Worm (Caenorhabditis elegans) whole organism, young adult: ENCODE results near the gene Y49F6B.12.
A peak's percentile ranks its signal among the peaks of the same experiment; 100 is the strongest.

Experiments
- B0261.1 ChIP-seq: sonication (generic microtip); optimal IDR thresholded peaks from 2 replicates; lab custom pipeline; 2016; ENCODE audit warnings: mild to moderate bottlenecking, missing genetic modification characterization, moderate library complexity, missing compliant biosample characterization
- C06A6.2 ChIP-seq: fragments of 200-800 bp; sonication (Bioruptor generic); conservative IDR thresholded peaks from 2 replicates; pipeline ENCODE4 v1.3.6; 2022; ENCODE audit warnings: missing genetic modification characterization, missing compliant biosample characterization
- F10E7.11 ChIP-seq: sonication (generic microtip); optimal IDR thresholded peaks from 2 replicates; lab custom pipeline; 2017; ENCODE audit warnings: mild to moderate bottlenecking, missing genetic modification characterization, moderate library complexity, missing compliant biosample characterization
- F55B11.4 ChIP-seq: sonication (generic microtip); optimal IDR thresholded peaks from 2 replicates; lab custom pipeline; 2016; ENCODE audit warnings: missing compliant biosample characterization, missing genetic modification characterization, borderline replicate concordance; ENCODE audit not compliant: insufficient read depth
- F57C9.4 ChIP-seq: sonication (generic microtip); optimal IDR thresholded peaks from 2 replicates; lab custom pipeline; 2017; ENCODE audit warnings: mild to moderate bottlenecking, missing genetic modification characterization, missing compliant biosample characterization
- K12H6.12 ChIP-seq: fragments of 200-800 bp; sonication (Bioruptor generic); optimal IDR thresholded peaks from 2 replicates; lab custom pipeline; 2018; ENCODE audit warnings: mild to moderate bottlenecking, missing genetic modification characterization, missing compliant biosample characterization
- T07F8.4 ChIP-seq: sonication (generic microtip); optimal IDR thresholded peaks from 2 replicates; lab custom pipeline; 2016; ENCODE audit warnings: mild to moderate bottlenecking, missing genetic modification characterization, moderate library complexity, missing compliant biosample characterization
- Y53F4B.3 ChIP-seq: fragments of 200-800 bp; sonication (Bioruptor generic); IDR thresholded peaks from 2 replicates; pipeline ENCODE4 v1.3.6; 2022; ENCODE audit warnings: missing genetic modification reagents, missing genetic modification characterization, missing compliant biosample characterization
- ama-1 ChIP-seq, 3 experiments: fragments of 150-350 bp in 1 of 3; sonication (generic microtip) in 2 of 3; optimal IDR thresholded peaks; 2 replicates each; lab custom pipeline; 2014 to 2018; ENCODE audit warnings: missing biosample characterization in 2 of 3, missing genetic modification characterization in 2 of 3, missing genetic modification reagents in 2 of 3
- attf-5 ChIP-seq: fragments of 200-800 bp; sonication (Bioruptor generic); optimal IDR thresholded peaks from 2 replicates; lab custom pipeline; 2018; ENCODE audit warnings: mild to moderate bottlenecking, missing genetic modification characterization, missing compliant biosample characterization
- ceh-27 ChIP-seq: fragments of 200-800 bp; sonication (Bioruptor generic); optimal IDR thresholded peaks from 2 replicates; lab custom pipeline; 2018; ENCODE audit warnings: mild to moderate bottlenecking, missing genetic modification characterization, moderate library complexity, missing compliant biosample characterization
- die-1 ChIP-seq: sonication (generic microtip); optimal IDR thresholded peaks from 2 replicates; lab custom pipeline; 2016; ENCODE audit warnings: missing genotype, mild to moderate bottlenecking, missing genetic modification characterization, missing compliant biosample characterization
- dpff-1 ChIP-seq: sonication (generic microtip); optimal IDR thresholded peaks from 2 replicates; lab custom pipeline; 2017; ENCODE audit warnings: mild to moderate bottlenecking, missing genetic modification characterization, missing compliant biosample characterization
- dpl-1 ChIP-seq: fragments of 150-350 bp; optimal IDR thresholded peaks from 2 replicates; lab custom pipeline; 2014; ENCODE audit warnings: missing biosample characterization, missing genetic modification reagents, missing genetic modification characterization
- efl-1 ChIP-seq: fragments of 150-350 bp; optimal IDR thresholded peaks from 2 replicates; lab custom pipeline; 2014; ENCODE audit warnings: missing biosample characterization, missing genetic modification reagents, missing genetic modification characterization
- egl-44 ChIP-seq: fragments of 200-800 bp; sonication (Bioruptor generic); IDR thresholded peaks from 2 replicates; pipeline ENCODE4 v1.3.6; 2022; ENCODE audit warnings: missing genetic modification reagents, missing genetic modification characterization, missing compliant biosample characterization
- ekl-4 ChIP-seq: fragments of 200-800 bp; sonication (Bioruptor generic); IDR thresholded peaks from 2 replicates; pipeline ENCODE4 v1.3.6; 2022; ENCODE audit warnings: missing genetic modification reagents, missing genetic modification characterization, missing compliant biosample characterization
- gei-17 ChIP-seq: fragments of 200-800 bp; sonication (Bioruptor generic); optimal IDR thresholded peaks from 2 replicates; lab custom pipeline; 2018; ENCODE audit warnings: mild to moderate bottlenecking, missing genetic modification characterization, missing compliant biosample characterization
- him-1 ChIP-seq: sonication (generic microtip); optimal IDR thresholded peaks from 2 replicates; lab custom pipeline; 2016; ENCODE audit warnings: missing genotype, missing genetic modification reagents, missing genetic modification characterization, missing compliant biosample characterization
- hlh-26 ChIP-seq: fragments of 200-800 bp; sonication (Bioruptor generic); conservative IDR thresholded peaks from 2 replicates; pipeline ENCODE4 v1.3.6; 2022; ENCODE audit warnings: missing genetic modification reagents, missing genetic modification characterization, missing compliant biosample characterization
- hmg-1.2 ChIP-seq: fragments of 200-800 bp; sonication (Bioruptor generic); IDR thresholded peaks from 2 replicates; pipeline ENCODE4 v1.3.6; 2022; ENCODE audit warnings: missing genetic modification reagents, missing genetic modification characterization, missing compliant biosample characterization
- let-607 ChIP-seq, 2 experiments: fragments of 200-800 bp in 1 of 2; sonication (Bioruptor generic) in 1 of 2; sonication (generic microtip) in 1 of 2; optimal IDR thresholded peaks; 2 replicates each; lab custom pipeline; 2016 to 2018; ENCODE audit warnings: mild to moderate bottlenecking in 2 of 2, missing compliant biosample characterization in 2 of 2, missing genetic modification characterization in 2 of 2, moderate library complexity in 2 of 2, missing genotype in 1 of 2
- lin-26 ChIP-seq: fragments of 200-800 bp; sonication (Bioruptor generic); IDR thresholded peaks from 2 replicates; pipeline ENCODE4 v1.3.6; 2022; ENCODE audit warnings: missing genetic modification reagents, missing genetic modification characterization, missing compliant biosample characterization
- lin-35 ChIP-seq, 3 experiments: fragments of 150-350 bp in 2 of 3; sonication (generic microtip) in 1 of 3; optimal IDR thresholded peaks; 2 replicates each; lab custom pipeline; 2014 to 2018; ENCODE audit warnings: missing biosample characterization in 3 of 3, missing genetic modification characterization in 3 of 3, missing genetic modification reagents in 3 of 3
- lsl-1 ChIP-seq: fragments of 200-800 bp; sonication (Bioruptor generic); optimal IDR thresholded peaks from 2 replicates; lab custom pipeline; 2018; ENCODE audit warnings: mild to moderate bottlenecking, missing genetic modification characterization, moderate library complexity, missing compliant biosample characterization
- madf-10 ChIP-seq: sonication (generic microtip); optimal IDR thresholded peaks from 2 replicates; lab custom pipeline; 2016; ENCODE audit warnings: mild to moderate bottlenecking, missing genetic modification characterization, missing compliant biosample characterization
- madf-3 ChIP-seq: fragments of 200-800 bp; sonication (Bioruptor generic); IDR thresholded peaks from 2 replicates; pipeline ENCODE4 v1.3.6; 2022; ENCODE audit warnings: missing genetic modification reagents, missing genetic modification characterization, missing compliant biosample characterization
- madf-6 ChIP-seq: fragments of 200-800 bp; sonication (Bioruptor generic); IDR thresholded peaks from 2 replicates; pipeline ENCODE4 v1.3.6; 2022; ENCODE audit warnings: missing genetic modification reagents, missing genetic modification characterization, missing compliant biosample characterization
- madf-8 ChIP-seq: fragments of 200-800 bp; sonication (Bioruptor generic); conservative IDR thresholded peaks from 2 replicates; pipeline ENCODE4 v1.3.6; 2022; ENCODE audit warnings: missing genetic modification reagents, missing genetic modification characterization, missing compliant biosample characterization
- mcd-1 ChIP-seq: fragments of 200-800 bp; sonication (Bioruptor generic); IDR thresholded peaks from 2 replicates; pipeline ENCODE4 v1.3.6; 2022; ENCODE audit warnings: missing genetic modification reagents, missing genetic modification characterization, missing compliant biosample characterization
- mxl-1 ChIP-seq: sonication (generic microtip); optimal IDR thresholded peaks from 2 replicates; lab custom pipeline; 2016; ENCODE audit warnings: missing genetic modification characterization, missing compliant biosample characterization
- nhr-179 ChIP-seq: sonication (generic microtip); optimal IDR thresholded peaks from 2 replicates; lab custom pipeline; 2016; ENCODE audit warnings: mild to moderate bottlenecking, missing genetic modification characterization, missing compliant biosample characterization
- rcor-1 ChIP-seq: fragments of 200-800 bp; sonication (Bioruptor generic); IDR thresholded peaks from 2 replicates; pipeline ENCODE4 v1.3.6; 2022; ENCODE audit warnings: missing genetic modification reagents, missing genetic modification characterization, missing compliant biosample characterization
- rec-8 ChIP-seq, 2 experiments: sonication (generic microtip); optimal IDR thresholded peaks; 2 replicates each; lab custom pipeline; 2016; ENCODE audit warnings: mild to moderate bottlenecking in 2 of 2, missing genetic modification characterization in 2 of 2, missing genetic modification reagents in 2 of 2, missing genotype in 2 of 2, missing biosample characterization in 1 of 2, missing compliant biosample characterization in 1 of 2, moderate library complexity in 1 of 2
- snpc-4 ChIP-seq, 5 experiments: fragments of 150-350 bp in 1 of 5; sonication (generic microtip) in 4 of 5; optimal IDR thresholded peaks; 2 replicates each; lab custom pipeline; 2014 to 2018; ENCODE audit warnings: missing genetic modification characterization in 5 of 5, missing biosample characterization in 3 of 5, antibody characterized with exemption in 2 of 5, mild to moderate bottlenecking in 2 of 5, missing compliant biosample characterization in 2 of 5, missing genotype in 2 of 5, moderate library complexity in 2 of 5, missing genetic modification reagents in 1 of 5
- tbp1 ChIP-seq: fragments of 200-800 bp; sonication (Bioruptor generic); optimal IDR thresholded peaks from 2 replicates; lab custom pipeline; 2018; ENCODE audit warnings: mild to moderate bottlenecking, missing genetic modification characterization, missing compliant biosample characterization
- xnd-1 ChIP-seq: sonication (generic microtip); optimal IDR thresholded peaks from 2 replicates; lab custom pipeline; 2016; ENCODE audit warnings: missing genotype, missing genetic modification reagents, missing genetic modification characterization, missing compliant biosample characterization
- ztf-18 ChIP-seq: sonication (generic microtip); optimal IDR thresholded peaks from 2 replicates; lab custom pipeline; 2016; ENCODE audit warnings: missing genotype, mild to moderate bottlenecking, missing genetic modification characterization, missing compliant biosample characterization
- ztf-22 ChIP-seq: fragments of 200-800 bp; sonication (Bioruptor generic); optimal IDR thresholded peaks from 2 replicates; lab custom pipeline; 2018; ENCODE audit warnings: mild to moderate bottlenecking, missing genetic modification characterization, moderate library complexity, missing compliant biosample characterization
- ztf-25 ChIP-seq: fragments of 200-800 bp; sonication (Bioruptor generic); IDR thresholded peaks from 2 replicates; pipeline ENCODE4 v1.3.6; 2022; ENCODE audit warnings: missing genetic modification reagents, missing genetic modification characterization, missing compliant biosample characterization
- ztf-26 ChIP-seq: sonication (generic microtip); optimal IDR thresholded peaks from 2 replicates; lab custom pipeline; 2017; ENCODE audit warnings: missing genetic modification characterization, missing compliant biosample characterization
- ztf-3 ChIP-seq: fragments of 200-800 bp; sonication (Bioruptor generic); optimal IDR thresholded peaks from 2 replicates; lab custom pipeline; 2018; ENCODE audit warnings: mild to moderate bottlenecking, missing genetic modification characterization, missing compliant biosample characterization

The Y49F6B.12 gene

DNA sequence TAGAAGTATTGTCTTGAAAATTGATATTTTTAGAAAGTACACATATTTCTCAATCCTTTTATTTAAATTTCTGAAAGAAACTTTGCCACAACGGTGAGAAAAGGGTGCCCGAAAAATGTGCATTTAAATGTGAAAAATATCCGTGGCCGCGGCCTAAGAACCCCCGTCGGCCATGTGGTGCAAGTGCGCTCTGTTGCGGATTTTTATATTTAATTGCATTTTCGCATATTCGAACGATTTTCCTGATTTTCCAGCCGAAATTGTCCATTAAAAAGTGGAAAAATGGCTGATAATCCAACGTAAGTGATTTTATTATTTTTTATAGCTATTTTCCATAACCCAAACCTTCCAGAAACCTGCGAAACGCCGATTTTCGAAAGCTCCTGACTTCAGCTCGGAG is 10.0 kb upstream of the Y49F6B.12 start, which contains the start of gene smu-2 (continued):
- TF ChIP-seq F55B11.4 (tag; lab: Kevin White, UChicago): no peak
- TF ChIP-seq lsl-1 (GFP tag; lab: Kevin White, UChicago): peak; percentile 50
- no peak for TF ChIP-seq snpc-4 (GFP tag; optimal IDR thresholded peaks at IDR 0.05; lab: Kevin White, UChicago)
- TF ChIP-seq snpc-4 (tag; optimal IDR thresholded peaks at IDR 0.05; lab: Kevin White, UChicago): peak in 1 of 4 experiments; percentile 23
- TF ChIP-seq him-1 (tag; lab: Kevin White, UChicago): peak; percentile 51
- peak; percentile 1 for TF ChIP-seq B0261.1
- peak; percentile 13 for TF ChIP-seq ztf-18 (tag; lab: Kevin White, UChicago)
- TF ChIP-seq rcor-1 (GFP tag; lab: Robert Waterston, UW): peak; percentile 35; the same call in 1 of the 2 replicates
- no peak for TF ChIP-seq nhr-179 (tag; lab: Kevin White, UChicago)
- TF ChIP-seq madf-3: no peak
- TF ChIP-seq hmg-1.2 (GFP tag; lab: Robert Waterston, UW): peak; percentile 49; the same call in 1 of the 2 replicates
- no peak for TF ChIP-seq dpff-1 (tag; lab: Kevin White, UChicago)
- TF ChIP-seq ztf-3: no peak
- TF ChIP-seq lin-35 (GFP tag; optimal IDR thresholded peaks at IDR 0.05; lab: Kevin White, UChicago): no peak
- TF ChIP-seq hlh-26 (GFP tag; lab: Robert Waterston, UW): no peak
- peak in 1 of 2 experiments; percentile 18 for TF ChIP-seq let-607 (tag; optimal IDR thresholded peaks at IDR 0.05; lab: Kevin White, UChicago)
- TF ChIP-seq egl-44 (GFP tag; lab: Robert Waterston, UW): no peak
- TF ChIP-seq K12H6.12 (tag; lab: Kevin White, UChicago): peak; percentile 35
- peak; percentile 56 for TF ChIP-seq madf-6 (GFP tag; lab: Robert Waterston, UW)
- no peak for TF ChIP-seq xnd-1 (tag; lab: Kevin White, UChicago)
- TF ChIP-seq F10E7.11 (tag; lab: Kevin White, UChicago): no peak
- peak; percentile 72 for TF ChIP-seq ceh-27 (GFP tag; lab: Kevin White, UChicago)
- no peak for TF ChIP-seq ama-1 (optimal IDR thresholded peaks at IDR 0.05; lab: Kevin White, UChicago)
- TF ChIP-seq ama-1 (GFP tag; optimal IDR thresholded peaks at IDR 0.05; lab: Kevin White, UChicago): no peak
- no peak for TF ChIP-seq Y53F4B.3
- 0 out of 2 replicates have a peak, but pooled peaks have one; percentile 34 for TF ChIP-seq lin-26 (GFP tag; lab: Robert Waterston, UW)
- TF ChIP-seq attf-5 (GFP tag; lab: Kevin White, UChicago): peak; percentile 80
- peak; percentile 97 for TF ChIP-seq mcd-1 (GFP tag; lab: Robert Waterston, UW)
- TF ChIP-seq rec-8 (tag; optimal IDR thresholded peaks at IDR 0.05; lab: Kevin White, UChicago): peak; percentile 14 to 34

DNA sequence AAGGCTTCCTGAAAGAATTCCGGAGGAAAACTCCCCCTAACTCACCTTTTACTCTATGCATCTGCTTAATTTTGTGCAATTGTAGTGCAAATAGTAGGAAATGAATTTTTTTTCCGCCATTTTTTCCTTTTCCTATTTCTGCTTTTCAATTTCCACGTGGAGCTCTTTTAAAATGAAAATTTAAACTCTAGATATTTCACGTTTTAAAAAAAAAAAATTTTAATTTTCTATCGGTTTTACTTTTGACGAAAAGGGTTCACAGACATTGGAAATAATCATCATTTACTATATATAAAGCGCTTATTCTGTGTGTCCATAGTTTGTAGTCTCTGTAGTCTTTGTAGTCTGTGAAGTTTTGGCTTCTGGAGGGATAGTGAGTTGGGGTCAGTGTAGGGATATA is 9.4 kb upstream of the Y49F6B.12 start, which contains the start of gene Y49F6B.8:
Gene Y49F6B.8, minus strand, starts transcription at position 101 of the 400 bp plus-strand sequence.
- no peak for TF ChIP-seq ztf-22 (GFP tag; lab: Kevin White, UChicago)
- no peak for TF ChIP-seq T07F8.4
- no peak for TF ChIP-seq ztf-18 (tag; lab: Kevin White, UChicago)
- no peak for TF ChIP-seq madf-8
- TF ChIP-seq ztf-26: no peak
- TF ChIP-seq lin-26 (GFP tag; lab: Robert Waterston, UW): no peak
- TF ChIP-seq ekl-4 (GFP tag; lab: Robert Waterston, UW): no peak
- TF ChIP-seq die-1 (tag; lab: Kevin White, UChicago): no peak
- TF ChIP-seq him-1 (tag; lab: Kevin White, UChicago): no peak
- no peak for TF ChIP-seq F57C9.4 (tag; lab: Kevin White, UChicago)
- TF ChIP-seq efl-1: no peak
- TF ChIP-seq gei-17 (GFP tag; lab: Kevin White, UChicago): no peak
- TF ChIP-seq madf-10 (tag; lab: Kevin White, UChicago): no peak
- no peak for TF ChIP-seq tbp1 (GFP tag; lab: Kevin White, UChicago)
- TF ChIP-seq ztf-25 (GFP tag; lab: Robert Waterston, UW): no peak
- TF ChIP-seq dpl-1 (GFP tag; lab: Kevin White, UChicago): no peak
- TF ChIP-seq mxl-1 (tag; lab: Kevin White, UChicago): no peak
- no peak for TF ChIP-seq C06A6.2
